Fruit fly (Drosophila melanogaster): ENCODE measurements around the gene Rh5.

DNA sequence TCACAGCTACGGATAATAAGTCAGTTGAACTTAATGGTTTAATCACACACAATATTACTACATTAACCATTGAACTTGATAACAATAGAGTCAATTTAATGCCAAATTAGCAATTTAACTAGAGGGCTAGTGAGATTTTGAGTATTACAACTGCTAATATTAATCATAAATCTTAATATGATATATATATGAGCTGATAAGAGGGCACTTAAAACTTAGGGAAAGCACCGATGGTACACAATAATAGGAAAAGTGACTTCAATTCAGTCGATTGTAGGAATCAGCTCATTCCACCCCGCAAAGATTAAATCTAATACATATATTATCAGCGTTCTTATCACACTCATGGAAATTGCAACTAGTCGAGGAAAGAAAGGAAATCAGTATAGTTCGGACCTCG is 26.7 kb upstream of the Rh5 start, which contains the start of gene CG16965:
- peak; percentile 64 for TF ChIP-seq cic (GFP tag; optimal IDR thresholded peaks at IDR 0.05)
- TF ChIP-seq CG5204 (GFP tag; optimal IDR thresholded peaks at IDR 0.05): no peak
- TF ChIP-seq CG1620 (GFP tag; optimal IDR thresholded peaks at IDR 0.05): no peak
- TF ChIP-seq Crg-1 (GFP tag; optimal IDR thresholded peaks at IDR 0.05): no peak
- TF ChIP-seq kay (GFP tag; ENCODE audit: borderline replicate concordance): no peak
- no peak for TF ChIP-seq tj (GFP tag; optimal IDR thresholded peaks at IDR 0.05)
- no peak for TF ChIP-seq cnc (optimal IDR thresholded peaks at IDR 0.05)
- no peak for TF ChIP-seq toe (GFP tag; optimal IDR thresholded peaks at IDR 0.05)
- TF ChIP-seq Hr96 (GFP tag; optimal IDR thresholded peaks at IDR 0.05): no peak
- no peak for TF ChIP-seq CG14711 (tag; optimal IDR thresholded peaks at IDR 0.05)
- no peak for TF ChIP-seq pad (GFP tag; optimal IDR thresholded peaks at IDR 0.05)
- no peak for TF ChIP-seq CG12768 (GFP tag; optimal IDR thresholded peaks at IDR 0.05)
- no peak for TF ChIP-seq CG7045 (GFP tag; optimal IDR thresholded peaks at IDR 0.05)
- no peak for TF ChIP-seq CG7101 (tag; optimal IDR thresholded peaks at IDR 0.05)
